Fruit fly (Drosophila melanogaster): ENCODE results near the gene PGAP1.

DNA sequence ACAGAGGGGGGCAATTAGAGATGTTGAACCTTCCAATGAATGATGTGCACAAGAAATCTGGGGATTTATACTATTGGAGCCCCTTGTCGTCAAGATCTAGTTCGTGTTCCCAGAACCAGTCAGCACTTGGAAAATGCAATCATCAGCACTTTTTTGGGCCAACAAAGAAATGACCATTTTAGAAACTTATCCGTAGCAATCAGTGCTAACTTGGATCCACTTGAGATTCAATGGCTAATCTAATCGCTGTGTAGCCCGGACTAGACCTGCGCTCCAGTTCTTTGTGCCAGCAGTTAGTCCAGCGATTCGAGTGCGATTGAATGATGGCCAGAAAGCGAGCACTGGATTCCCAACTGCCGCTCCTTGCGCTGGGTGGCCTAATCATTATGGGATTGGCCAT, 43.2 kb upstream of the PGAP1 start, which contains the start of gene CG15773:
- TF ChIP-seq Dll (optimal IDR thresholded peaks at IDR 0.05) (no peak), pan (optimal IDR thresholded peaks at IDR 0.05) (no peak), EcR (GFP tag; optimal IDR thresholded peaks at IDR 0.05) (no peak), CG8478 (optimal IDR thresholded peaks at IDR 0.05) (no peak), psq (optimal IDR thresholded peaks at IDR 0.05) (no peak), usp (GFP tag; optimal IDR thresholded peaks at IDR 0.05) (no peak)

Data from whole organism.